Fruit fly (Drosophila melanogaster) whole organism, embryonic: ENCODE data around the gene Gyc88E.

Experiments
- Atf3 ChIP-seq: fragments of 200-800 bp; sonication (Bioruptor generic); optimal IDR thresholded peaks from 3 replicates; lab custom pipeline; 2016; ENCODE audit warnings: missing biosample characterization, missing genetic modification characterization
- Bteb2 ChIP-seq: fragments of 200-800 bp; sonication (Bioruptor generic); optimal IDR thresholded peaks from 2 replicates; lab custom pipeline; 2016; ENCODE audit warnings: missing biosample characterization, missing genetic modification characterization
- CG12236 ChIP-seq: fragments of 200-800 bp; sonication (Bioruptor generic); optimal IDR thresholded peaks from 2 replicates; lab custom pipeline; 2016; ENCODE audit warnings: missing biosample characterization, missing genetic modification characterization
- CG1233 ChIP-seq: fragments of 200-800 bp; sonication (Bioruptor generic); optimal IDR thresholded peaks from 4 replicates; lab custom pipeline; 2018; ENCODE audit warnings: missing biosample characterization, mild to moderate bottlenecking, missing genetic modification characterization
- CG13296 ChIP-seq: fragments of 200-800 bp; sonication (Bioruptor generic); optimal IDR thresholded peaks from 3 replicates; lab custom pipeline; 2018; ENCODE audit warnings: missing biosample characterization, mild to moderate bottlenecking, missing genetic modification characterization
- CG15073 ChIP-seq: fragments of 200-800 bp; sonication (Bioruptor generic); optimal IDR thresholded peaks from 2 replicates; lab custom pipeline; 2016; ENCODE audit warnings: missing biosample characterization, missing genetic modification characterization
- CG17612 ChIP-seq: fragments of 200-800 bp; sonication (Bioruptor generic); IDR thresholded peaks from 2 replicates; pipeline ENCODE4 v1.3.6; 2022; ENCODE audit warnings: missing biosample characterization, missing genetic modification characterization
- CG1832 ChIP-seq: fragments of 200-800 bp; sonication (Bioruptor generic); optimal IDR thresholded peaks from 2 replicates; lab custom pipeline; 2017; ENCODE audit warnings: missing biosample characterization, mild to moderate bottlenecking, missing genetic modification characterization, inconsistent platforms
- CG18599 ChIP-seq: fragments of 200-800 bp; sonication (Bioruptor generic); optimal IDR thresholded peaks from 3 replicates; lab custom pipeline; 2017; ENCODE audit warnings: missing biosample characterization, missing genetic modification characterization, mild to moderate bottlenecking, moderate library complexity, missing genetic modification reagents
- CG2120 ChIP-seq: fragments of 200-800 bp; sonication (Bioruptor generic); optimal IDR thresholded peaks from 3 replicates; lab custom pipeline; 2016; ENCODE audit warnings: missing biosample characterization, missing genetic modification characterization
- CG2875 ChIP-seq: fragments of 200-800 bp; sonication (Bioruptor generic); optimal IDR thresholded peaks from 2 replicates; lab custom pipeline; 2017; ENCODE audit warnings: missing biosample characterization, mild to moderate bottlenecking, missing genetic modification characterization, missing genetic modification reagents
- CG3838 ChIP-seq: fragments of 200-800 bp; sonication (Bioruptor generic); optimal IDR thresholded peaks from 3 replicates; lab custom pipeline; 2016; ENCODE audit warnings: missing biosample characterization, missing genetic modification characterization
- CG6654 ChIP-seq: fragments of 200-800 bp; sonication (Bioruptor generic); optimal IDR thresholded peaks from 2 replicates; lab custom pipeline; 2017; ENCODE audit warnings: missing biosample characterization, mild to moderate bottlenecking, missing genetic modification characterization
- CG6683 ChIP-seq: fragments of 200-800 bp; sonication (Bioruptor generic); optimal IDR thresholded peaks from 2 replicates; lab custom pipeline; 2017; ENCODE audit warnings: missing biosample characterization, mild to moderate bottlenecking, missing genetic modification characterization, missing genetic modification reagents
- CG7372 ChIP-seq: fragments of 200-800 bp; sonication (Bioruptor generic); IDR thresholded peaks from 2 replicates; pipeline ENCODE4 v1.3.6; 2022; ENCODE audit warnings: missing biosample characterization, missing genetic modification characterization
- CG7928 ChIP-seq: fragments of 200-800 bp; sonication (Bioruptor generic); optimal IDR thresholded peaks from 2 replicates; lab custom pipeline; 2017; ENCODE audit warnings: missing biosample characterization, mild to moderate bottlenecking, missing genetic modification characterization
- CkIIα-i1 ChIP-seq: fragments of 200-800 bp; sonication (Bioruptor generic); IDR thresholded peaks from 2 replicates; pipeline ENCODE4 v1.3.6; 2022; ENCODE audit warnings: missing biosample characterization, missing genetic modification characterization
- Dad ChIP-seq: fragments of 200-800 bp; sonication (Bioruptor generic); optimal IDR thresholded peaks from 3 replicates; lab custom pipeline; 2016; ENCODE audit warnings: missing biosample characterization, missing genetic modification characterization
- Elba2 ChIP-seq: fragments of 200-800 bp; sonication (Bioruptor generic); optimal IDR thresholded peaks from 3 replicates; lab custom pipeline; 2016; ENCODE audit warnings: missing biosample characterization, missing genetic modification characterization
- H15 ChIP-seq: fragments of 200-800 bp; sonication (Bioruptor generic); IDR thresholded peaks from 3 replicates; pipeline ENCODE4 v1.3.6; 2022; ENCODE audit warnings: missing biosample characterization, missing genetic modification characterization
- HLH4C ChIP-seq: fragments of 200-800 bp; sonication (Bioruptor generic); IDR thresholded peaks from 3 replicates; pipeline ENCODE4 v1.3.6; 2022; ENCODE audit warnings: missing biosample characterization, missing genetic modification characterization; ENCODE audit not compliant: partially characterized antibody
- MBD-R2 ChIP-seq: fragments of 200-800 bp; sonication (Bioruptor generic); IDR thresholded peaks from 2 replicates; pipeline ENCODE4 v1.3.6; 2022; ENCODE audit warnings: missing biosample characterization, missing genetic modification characterization
- Mes4 ChIP-seq: fragments of 200-800 bp; sonication (Bioruptor generic); optimal IDR thresholded peaks from 2 replicates; lab custom pipeline; 2016; ENCODE audit warnings: missing biosample characterization, missing genetic modification characterization
- NFAT ChIP-seq: fragments of 200-800 bp; sonication (Bioruptor generic); IDR thresholded peaks from 2 replicates; pipeline ENCODE4 v1.3.6; 2022; ENCODE audit warnings: missing biosample characterization, missing genetic modification characterization
- Oaz ChIP-seq: fragments of 200-800 bp; sonication (Bioruptor generic); IDR thresholded peaks from 2 replicates; pipeline ENCODE4 v1.3.6; 2022; ENCODE audit warnings: missing biosample characterization, missing genetic modification characterization
- Rx ChIP-seq: fragments of 200-800 bp; sonication (Bioruptor generic); IDR thresholded peaks from 2 replicates; pipeline ENCODE4 v1.3.6; 2022; ENCODE audit warnings: missing biosample characterization, missing genetic modification characterization
- Sry-β ChIP-seq: fragments of 200-800 bp; sonication (Bioruptor generic); optimal IDR thresholded peaks from 2 replicates; lab custom pipeline; 2018; ENCODE audit warnings: missing biosample characterization, mild to moderate bottlenecking, missing genetic modification characterization, moderate library complexity
- TFAM ChIP-seq: fragments of 200-800 bp; sonication (Bioruptor generic); optimal IDR thresholded peaks from 2 replicates; lab custom pipeline; 2017; ENCODE audit warnings: missing biosample characterization, missing genetic modification characterization, inconsistent platforms
- Usf ChIP-seq: fragments of 200-800 bp; sonication (Bioruptor generic); optimal IDR thresholded peaks from 2 replicates; lab custom pipeline; 2017; ENCODE audit warnings: missing genotype, missing biosample characterization, missing genetic modification characterization
- bbx ChIP-seq: fragments of 200-800 bp; sonication (Bioruptor generic); IDR thresholded peaks from 2 replicates; pipeline ENCODE4 v1.3.6; 2022; ENCODE audit warnings: missing biosample characterization, missing genetic modification characterization; ENCODE audit not compliant: partially characterized antibody
- bcd ChIP-seq: fragments of 200-800 bp; sonication (Bioruptor generic); optimal IDR thresholded peaks from 2 replicates; lab custom pipeline; 2017; ENCODE audit warnings: missing biosample characterization, mild to moderate bottlenecking, missing genetic modification characterization
- btn ChIP-seq: fragments of 200-800 bp; sonication (Bioruptor generic); optimal IDR thresholded peaks from 2 replicates; lab custom pipeline; 2016; ENCODE audit warnings: missing biosample characterization, missing genetic modification characterization
- cas ChIP-seq: fragments of 200-800 bp; sonication (Bioruptor generic); IDR thresholded peaks from 2 replicates; pipeline ENCODE4 v1.3.6; 2022; ENCODE audit warnings: missing biosample characterization, missing genetic modification characterization
- croc ChIP-seq: fragments of 200-800 bp; sonication (Bioruptor generic); conservative IDR thresholded peaks from 3 replicates; pipeline ENCODE4 v1.3.6; 2022; ENCODE audit warnings: missing biosample characterization, missing genetic modification characterization
- dati ChIP-seq: fragments of 200-800 bp; sonication (Bioruptor generic); IDR thresholded peaks from 2 replicates; pipeline ENCODE4 v1.3.6; 2022; ENCODE audit warnings: missing biosample characterization, missing genetic modification characterization
- en ChIP-seq: fragments of 200-800 bp; sonication (Bioruptor generic); optimal IDR thresholded peaks from 2 replicates; lab custom pipeline; 2016; ENCODE audit warnings: missing biosample characterization, missing genetic modification characterization
- gcm ChIP-seq: fragments of 200-800 bp; sonication (Bioruptor generic); optimal IDR thresholded peaks from 2 replicates; lab custom pipeline; 2019; ENCODE audit warnings: missing biosample characterization, mild to moderate bottlenecking, missing genetic modification characterization, moderate library complexity
- h ChIP-seq: fragments of >200 bp; optimal IDR thresholded peaks from 2 replicates; lab custom pipeline; 2017
- ham ChIP-seq: fragments of 200-800 bp; sonication (Bioruptor generic); IDR thresholded peaks from 2 replicates; pipeline ENCODE4 v1.3.6; 2022; ENCODE audit warnings: missing biosample characterization, missing genetic modification characterization
- hb ChIP-seq: fragments of 200-800 bp; sonication (Bioruptor generic); IDR thresholded peaks from 3 replicates; pipeline ENCODE4 v1.3.6; 2022; ENCODE audit warnings: missing biosample characterization, missing genetic modification characterization; ENCODE audit not compliant: partially characterized antibody
- inv ChIP-seq: fragments of 200-800 bp; sonication (Bioruptor generic); IDR thresholded peaks from 2 replicates; pipeline ENCODE4 v1.3.6; 2022; ENCODE audit warnings: missing biosample characterization, missing genetic modification characterization; ENCODE audit not compliant: partially characterized antibody
- klu ChIP-seq: fragments of 200-800 bp; sonication (Bioruptor generic); IDR thresholded peaks from 2 replicates; pipeline ENCODE4 v1.3.6; 2022; ENCODE audit warnings: missing biosample characterization, missing genetic modification characterization
- lab ChIP-seq: fragments of 200-800 bp; sonication (Bioruptor generic); optimal IDR thresholded peaks from 3 replicates; lab custom pipeline; 2017; ENCODE audit warnings: missing biosample characterization, missing genetic modification characterization, mild to moderate bottlenecking, moderate library complexity, missing genetic modification reagents
- pnt ChIP-seq: fragments of 200-800 bp; sonication (Bioruptor generic); optimal IDR thresholded peaks from 3 replicates; lab custom pipeline; 2016; ENCODE audit warnings: missing biosample characterization, missing genetic modification characterization
- prd ChIP-seq, 3 experiments: fragments of >200 bp in 2 of 3; fragments of 200-800 bp in 1 of 3; sonication (Bioruptor generic) in 1 of 3; optimal IDR thresholded peaks in 2 of 3; IDR thresholded peaks in 1 of 3; 2 replicates in 2 of 3; 3 replicates in 1 of 3; pipeline versions ENCODE4 v1.3.6 to Lab custom; 2017 to 2022; ENCODE audit warnings: missing biosample characterization in 1 of 3, missing genetic modification characterization in 1 of 3
- ro ChIP-seq: fragments of 200-800 bp; sonication (Bioruptor generic); IDR thresholded peaks from 2 replicates; pipeline ENCODE4 v1.3.6; 2022; ENCODE audit warnings: missing biosample characterization, missing genetic modification characterization
- row ChIP-seq: fragments of 200-800 bp; sonication (Bioruptor generic); IDR thresholded peaks from 3 replicates; pipeline ENCODE4 v1.3.6; 2022; ENCODE audit warnings: missing biosample characterization, missing genetic modification characterization
- sna ChIP-seq: fragments of 200-800 bp; sonication (Bioruptor generic); IDR thresholded peaks from 2 replicates; pipeline ENCODE4 v1.3.6; 2022; ENCODE audit warnings: missing biosample characterization, missing genetic modification characterization; ENCODE audit not compliant: partially characterized antibody
- unpg ChIP-seq: fragments of 200-800 bp; sonication (Bioruptor generic); optimal IDR thresholded peaks from 3 replicates; lab custom pipeline; 2018; ENCODE audit warnings: missing biosample characterization, mild to moderate bottlenecking, missing genetic modification characterization, moderate library complexity
- usp ChIP-seq: fragments of >200 bp; optimal IDR thresholded peaks from 2 replicates; lab custom pipeline; 2017; ENCODE audit warnings: missing biosample characterization, missing genetic modification characterization

Gene Gyc88E

dm6 chr3R:15229329-15229876 is 79.2 kb downstream of the Gyc88E start, which contains the start of the genes Art3 and mRpS10 (continued):
- TF ChIP-seq CG15073 (GFP tag; lab: Kevin White, UChicago) (peak; percentile 96), btn (GFP tag; lab: Kevin White, UChicago) (peak; percentile 99), cas (GFP tag; lab: Robert Waterston, UW) (peak; percentile 99), HLH4C (GFP tag; lab: Robert Waterston, UW) (no peak), ro (GFP tag; lab: Robert Waterston, UW) (peak; percentile 100), prd (optimal IDR thresholded peaks at IDR 0.05; lab: Kevin White, UChicago) (no peak), prd (GFP tag; IDR thresholded peaks at IDR 0.05; lab: Robert Waterston, UW) (peak; percentile 100), pnt (GFP tag; lab: Kevin White, UChicago) (peak; percentile 100), H15 (GFP tag; lab: Robert Waterston, UW) (peak; percentile 100), CG1832 (no peak), en (GFP tag; lab: Kevin White, UChicago) (peak; percentile 100), Sry-β (peak; percentile 83), Rx (GFP tag; lab: Robert Waterston, UW) (peak; percentile 100), CG2120 (GFP tag; lab: Kevin White, UChicago) (peak; percentile 100), CG2875 (GFP tag; lab: Kevin White, UChicago) (peak; percentile 100), CG6654 (GFP tag; lab: Kevin White, UChicago) (peak; percentile 96), CG12236 (GFP tag; lab: Kevin White, UChicago) (peak; percentile 100), CG1233 (GFP tag; lab: Kevin White, UChicago) (peak; percentile 100), NFAT (GFP tag; lab: Robert Waterston, UW) (peak; percentile 100), usp (GFP tag; lab: Kevin White, UChicago) (no peak), row (GFP tag; lab: Robert Waterston, UW) (peak; percentile 100), TFAM (peak; percentile 97), unpg (GFP tag; lab: Kevin White, UChicago) (peak; percentile 100), bbx (GFP tag; lab: Robert Waterston, UW) (no peak), CkIIα-i1 (peak; percentile 99), h (lab: Kevin White, UChicago) (no peak), CG7372 (peak; percentile 100), Dad (GFP tag; lab: Kevin White, UChicago) (peak; percentile 100), klu (GFP tag; lab: Robert Waterston, UW) (peak; percentile 100), CG18599 (peak; percentile 100), sna (GFP tag; lab: Robert Waterston, UW) (peak; percentile 37; the same call in 1 of the 2 replicates), inv (GFP tag; lab: Robert Waterston, UW) (no peak), bcd (peak; percentile 100), MBD-R2 (GFP tag; lab: Robert Waterston, UW) (peak; percentile 100), Bteb2 (peak; percentile 100), Oaz (peak; percentile 100), CG6683 (GFP tag; lab: Kevin White, UChicago) (peak; percentile 99), Usf (GFP tag; lab: Kevin White, UChicago) (peak; percentile 100), Atf3 (GFP tag; lab: Kevin White, UChicago) (peak; percentile 100), croc (GFP tag; lab: Robert Waterston, UW) (peak; percentile 100), CG13296 (GFP tag; lab: Kevin White, UChicago) (peak; percentile 100), Mes4 (GFP tag; lab: Kevin White, UChicago) (peak; percentile 100), Elba2 (GFP tag; lab: Kevin White, UChicago) (peak; percentile 100), gcm (GFP tag; lab: Kevin White, UChicago) (peak; percentile 100), CG3838 (GFP tag; lab: Kevin White, UChicago) (peak; percentile 99), CG7928 (GFP tag; lab: Kevin White, UChicago) (peak; percentile 89), hb (GFP tag; lab: Robert Waterston, UW) (no peak), CG17612 (GFP tag; lab: Robert Waterston, UW) (peak; percentile 100), lab (GFP tag; lab: Kevin White, UChicago) (peak; percentile 100), ham (GFP tag; lab: Robert Waterston, UW) (peak; percentile 100), dati (GFP tag; lab: Robert Waterston, UW) (peak; percentile 100)
